Fruit fly (Drosophila melanogaster): ENCODE results near the gene sowi.
A peak's percentile ranks its signal among the peaks of the same experiment; 100 is the strongest.

sowi gene

dm6 chr3R:6627800-6628199 is at the start of gene sowi:
TSS of gene sowi (minus strand) at chr3R:6627900.
- no peak for TF ChIP-seq net (GFP tag; optimal IDR thresholded peaks at IDR 0.05)
- no peak for TF ChIP-seq svp (GFP tag)
- TF ChIP-seq CG11902 (GFP tag; optimal IDR thresholded peaks at IDR 0.05), result no peak
- TF ChIP-seq salr (GFP tag; optimal IDR thresholded peaks at IDR 0.05), result no peak
- no peak for TF ChIP-seq CG6163 (GFP tag; IDR thresholded peaks at IDR 0.05)
- no peak for TF ChIP-seq Blimp-1 (GFP tag; optimal IDR thresholded peaks at IDR 0.05)
- TF ChIP-seq esn (GFP tag; optimal IDR thresholded peaks at IDR 0.05), result no peak
- TF ChIP-seq Ets96B (tag; optimal IDR thresholded peaks at IDR 0.05), result no peak
- no peak for TF ChIP-seq Lpt (GFP tag; optimal IDR thresholded peaks at IDR 0.05)
- TF ChIP-seq Hr4 (GFP tag; optimal IDR thresholded peaks at IDR 0.05), result no peak
- no peak for TF ChIP-seq CG8632 (GFP tag; optimal IDR thresholded peaks at IDR 0.05)
- no peak for TF ChIP-seq CG31627 (GFP tag; optimal IDR thresholded peaks at IDR 0.05)
- no peak for TF ChIP-seq CG8119 (GFP tag; IDR thresholded peaks at IDR 0.05)
- TF ChIP-seq achi (GFP tag; optimal IDR thresholded peaks at IDR 0.05), result no peak
- TF ChIP-seq Gug (GFP tag; IDR thresholded peaks at IDR 0.05), result no peak
- no peak for TF ChIP-seq vri (GFP tag; optimal IDR thresholded peaks at IDR 0.05)
- TF ChIP-seq CG9139 (GFP tag; optimal IDR thresholded peaks at IDR 0.05), result no peak
- TF ChIP-seq Eip75B (GFP tag; optimal IDR thresholded peaks at IDR 0.05), result no peak

- peak; percentile 3 for TF ChIP-seq Eip75B (GFP tag; optimal IDR thresholded peaks at IDR 0.05)
- TF ChIP-seq Hr39 (GFP tag; optimal IDR thresholded peaks at IDR 0.05), result peak; percentile 26
- no peak for TF ChIP-seq Ets96B (tag; optimal IDR thresholded peaks at IDR 0.05)
- no peak for TF ChIP-seq CG34406 (GFP tag; optimal IDR thresholded peaks at IDR 0.05)
- peak; percentile 38 for TF ChIP-seq CG10631 (GFP tag; optimal IDR thresholded peaks at IDR 0.05)
- peak; percentile 7 for TF ChIP-seq CG8632 (GFP tag; optimal IDR thresholded peaks at IDR 0.05)
- TF ChIP-seq CG3032 (tag; optimal IDR thresholded peaks at IDR 0.05), result peak; percentile 30
- peak; percentile 16 for TF ChIP-seq esn (GFP tag; optimal IDR thresholded peaks at IDR 0.05)
- TF ChIP-seq Smox (GFP tag; optimal IDR thresholded peaks at IDR 0.05), result peak; percentile 15
- TF ChIP-seq Met (GFP tag; optimal IDR thresholded peaks at IDR 0.05), result peak; percentile 46
- TF ChIP-seq acj6 (GFP tag; optimal IDR thresholded peaks at IDR 0.05), result peak; percentile 18
- peak; percentile 43 for TF ChIP-seq cyc (GFP tag; optimal IDR thresholded peaks at IDR 0.05)
- TF ChIP-seq CG3919 (GFP tag; optimal IDR thresholded peaks at IDR 0.05), result peak; percentile 23
- no peak for TF ChIP-seq CG1621 (tag; optimal IDR thresholded peaks at IDR 0.05)
- no peak for TF ChIP-seq CG8119 (GFP tag; IDR thresholded peaks at IDR 0.05)
- TF ChIP-seq Sox102F (GFP tag; optimal IDR thresholded peaks at IDR 0.05), result peak; percentile 14
- peak; percentile 9 for TF ChIP-seq Sox14 (GFP tag; optimal IDR thresholded peaks at IDR 0.05)
- TF ChIP-seq CG6808 (GFP tag; optimal IDR thresholded peaks at IDR 0.05), result peak; percentile 30
- peak; percentile 10 for TF ChIP-seq OdsH (GFP tag; optimal IDR thresholded peaks at IDR 0.05)
- peak; percentile 31 for TF ChIP-seq topi (GFP tag; optimal IDR thresholded peaks at IDR 0.05)
- peak in 1 of 2 experiments; percentile 4 for TF ChIP-seq ss (GFP tag; optimal IDR thresholded peaks at IDR 0.05)
- TF ChIP-seq CG6792 (GFP tag; optimal IDR thresholded peaks at IDR 0.05), result peak; percentile 21
- no peak for TF ChIP-seq CG6163 (GFP tag; IDR thresholded peaks at IDR 0.05)
- TF ChIP-seq CG6276 (GFP tag; optimal IDR thresholded peaks at IDR 0.05), result no peak
- peak; percentile 70 for TF ChIP-seq Eip78C (GFP tag)
- TF ChIP-seq spab (GFP tag; optimal IDR thresholded peaks at IDR 0.05), result peak; percentile 5
- peak; percentile 21 for TF ChIP-seq CG31627 (GFP tag; optimal IDR thresholded peaks at IDR 0.05)
- TF ChIP-seq CG10669 (GFP tag; optimal IDR thresholded peaks at IDR 0.05), result peak; percentile 39
- peak; percentile 19 for TF ChIP-seq achi (GFP tag; optimal IDR thresholded peaks at IDR 0.05)
Measured at dm6 chr3R:6674548-6674947, 46.8 kb upstream of the sowi start.

Measured in whole organism, prepupa.